Fruit fly (Drosophila melanogaster): Measurements from ENCODE around the gene CG4950.

CG4950 gene

dm6 chr3L:16269092-16269491 lies 1.1 kb upstream of the CG4950 start, which contains the start of gene CG13068:
CG13068 (plus strand) TSS chr3L:16269392.
- TF ChIP-seq EcR (GFP tag; optimal IDR thresholded peaks at IDR 0.05), result no peak
- no peak for TF ChIP-seq Ets98B (GFP tag; IDR thresholded peaks at IDR 0.05)
- no peak for TF ChIP-seq rn (GFP tag; IDR thresholded peaks at IDR 0.05)
- TF ChIP-seq CG8301 (tag; optimal IDR thresholded peaks at IDR 0.05), result no peak
- TF ChIP-seq CG12605 (GFP tag; IDR thresholded peaks at IDR 0.05), result no peak
- no peak for TF ChIP-seq CG4496 (GFP tag; IDR thresholded peaks at IDR 0.05)
- TF ChIP-seq fd96Ca (GFP tag; IDR thresholded peaks at IDR 0.05), result no peak
- TF ChIP-seq CG14655 (GFP tag; optimal IDR thresholded peaks at IDR 0.05), result no peak
- TF ChIP-seq CG13204 (GFP tag; optimal IDR thresholded peaks at IDR 0.05), result no peak
- TF ChIP-seq Snoo (tag; optimal IDR thresholded peaks at IDR 0.05), result no peak
- TF ChIP-seq CG17806 (tag; optimal IDR thresholded peaks at IDR 0.05), result no peak
- no peak for TF ChIP-seq CG32121 (GFP tag; IDR thresholded peaks at IDR 0.05)

DNA sequence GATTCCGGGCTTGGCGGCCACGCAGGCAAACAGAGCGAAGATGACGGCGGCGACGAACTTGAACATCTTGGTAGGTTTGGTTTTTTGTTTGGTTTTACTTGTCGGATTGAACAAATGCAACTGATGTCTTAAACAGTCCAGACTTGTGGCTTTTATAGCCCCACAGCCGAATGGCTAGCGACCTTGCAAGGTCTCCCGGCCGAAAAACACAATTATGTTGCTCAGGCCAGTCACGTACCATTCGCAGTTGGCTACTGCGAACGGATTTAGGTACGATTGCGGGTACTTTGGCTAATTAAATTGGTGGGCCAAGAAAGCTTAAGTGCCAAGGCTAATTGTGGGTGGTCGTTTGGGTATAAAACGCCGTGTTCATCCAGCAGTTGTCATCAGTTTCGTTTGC lies 3.0 kb downstream of the CG4950 start, which contains the start of the genes CG13051 and CG13069:
Gene CG13051, minus strand, starts transcription at position 101 of the 400 bp plus-strand sequence.
Gene CG13069, plus strand, starts transcription at position 386 of the 400 bp plus-strand sequence.
- TF ChIP-seq gl (tag; optimal IDR thresholded peaks at IDR 0.05) (no peak), Ets98B (GFP tag; IDR thresholded peaks at IDR 0.05) (no peak), CG14655 (GFP tag; optimal IDR thresholded peaks at IDR 0.05) (no peak), CG10348 (GFP tag; IDR thresholded peaks at IDR 0.05) (no peak), CG17806 (tag; optimal IDR thresholded peaks at IDR 0.05) (no peak), CG13204 (GFP tag; optimal IDR thresholded peaks at IDR 0.05) (no peak), Pif1A (GFP tag; optimal IDR thresholded peaks at IDR 0.05) (no peak), Pif1B (GFP tag; optimal IDR thresholded peaks at IDR 0.05) (no peak)

DNA sequence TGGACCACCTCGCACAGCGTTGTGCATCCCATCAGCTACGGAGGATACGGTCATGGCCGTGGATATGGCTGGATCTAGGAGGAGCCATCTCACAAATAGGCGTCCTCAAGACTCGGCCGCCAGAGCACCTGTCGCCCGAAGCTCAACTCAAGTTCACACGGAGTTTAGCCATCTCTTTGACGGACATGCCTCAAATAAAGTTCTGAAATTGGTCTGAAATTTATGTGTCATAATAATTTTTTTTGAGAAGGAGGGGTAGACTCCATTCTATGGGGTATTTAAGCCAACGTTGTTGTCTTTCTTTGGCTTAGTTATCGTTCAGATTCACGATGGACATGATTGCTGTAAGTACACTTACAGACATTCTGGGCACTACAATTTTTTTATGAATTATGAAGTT lies 4.9 kb downstream of the CG4950 start, which contains the start of gene CG13070:
Gene CG13070, plus strand, starts transcription at position 301 of the 400 bp plus-strand sequence.
- TF ChIP-seq D1 (tag; optimal IDR thresholded peaks at IDR 0.05) (no peak), CG9948 (tag; optimal IDR thresholded peaks at IDR 0.05) (no peak), Snoo (tag; optimal IDR thresholded peaks at IDR 0.05) (no peak), CG14655 (GFP tag; optimal IDR thresholded peaks at IDR 0.05) (no peak), CG4496 (GFP tag; IDR thresholded peaks at IDR 0.05) (no peak)

DNA sequence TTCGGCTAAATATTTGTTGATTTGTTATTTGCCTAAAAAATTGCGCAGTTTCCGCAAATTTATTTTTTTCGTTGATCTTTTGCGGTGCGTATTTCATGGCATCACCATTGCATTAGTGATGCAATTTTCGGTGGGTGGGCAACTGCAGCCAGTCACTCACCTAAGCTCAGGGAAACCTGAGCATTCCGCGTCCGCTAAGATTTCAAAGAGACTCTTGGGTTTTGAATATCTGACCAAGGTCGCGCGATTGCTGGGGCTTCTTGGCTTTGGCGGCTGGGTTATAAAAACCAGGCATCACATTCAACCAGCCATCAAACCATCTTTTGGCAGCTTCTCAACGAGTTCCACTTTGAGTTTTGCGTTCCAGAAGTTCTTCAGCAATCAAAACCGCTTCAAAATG lies 5.5 kb downstream of the CG4950 start, which contains the start of gene CG13071:
Gene CG13071, plus strand, starts transcription at position 301 of the 400 bp plus-strand sequence.
- TF ChIP-seq CG17806 (tag; optimal IDR thresholded peaks at IDR 0.05) (no peak), Snoo (tag; optimal IDR thresholded peaks at IDR 0.05) (no peak)

DNA sequence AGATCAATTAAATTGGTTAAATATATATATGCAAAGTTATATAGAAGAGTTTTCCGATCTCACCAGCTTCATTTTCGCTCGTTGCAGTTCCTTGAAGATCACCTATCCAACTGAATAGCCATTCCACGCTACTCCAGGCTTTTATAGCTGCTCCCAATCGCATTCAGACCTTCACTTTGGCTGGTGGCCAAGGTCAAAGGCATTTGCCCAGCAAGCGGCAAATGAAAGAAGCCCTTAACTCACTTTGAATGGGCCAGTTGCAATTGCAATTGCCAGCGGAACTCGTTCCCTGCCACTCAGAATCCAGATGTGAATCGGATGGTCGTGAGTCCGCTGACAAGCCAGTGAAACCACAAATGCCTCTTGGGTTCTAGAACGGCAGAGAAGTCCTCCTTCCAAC lies 6.5 kb downstream of the CG4950 start, which contains the start of gene CG34247:
Gene CG34247, minus strand, starts transcription at position 101 of the 400 bp plus-strand sequence.
- TF ChIP-seq EcR (GFP tag; optimal IDR thresholded peaks at IDR 0.05) (peak; percentile 15), Ets98B (GFP tag; IDR thresholded peaks at IDR 0.05) (no peak)

DNA sequence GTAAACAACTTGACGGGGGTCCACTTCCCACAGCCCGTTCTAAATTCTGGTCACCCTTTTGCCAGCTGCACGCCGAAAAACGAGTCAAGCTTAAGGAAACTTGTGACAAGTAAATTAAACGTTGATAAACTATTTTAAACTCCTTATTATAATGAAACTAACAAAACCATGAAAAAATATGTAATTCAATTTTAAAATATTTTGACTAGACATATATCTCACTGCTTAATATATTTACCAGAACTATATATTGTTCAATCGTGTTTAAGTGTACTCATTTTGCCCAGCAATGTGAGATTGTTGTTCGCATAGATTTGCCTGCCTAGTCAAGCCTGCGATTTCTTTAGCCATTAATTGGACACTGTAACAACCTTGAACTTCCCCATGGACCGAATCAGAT lies 8.4 kb downstream of the CG4950 start, which contains the start of gene CG13053:
Gene CG13053, minus strand, starts transcription at position 171 of the 400 bp plus-strand sequence.
- TF ChIP-seq CG15710 (tag; optimal IDR thresholded peaks at IDR 0.05) (peak; percentile 76), CG4496 (GFP tag; IDR thresholded peaks at IDR 0.05) (no peak), CG13204 (GFP tag; optimal IDR thresholded peaks at IDR 0.05) (peak; percentile 31), Snoo (tag; optimal IDR thresholded peaks at IDR 0.05) (no peak), D1 (tag; optimal IDR thresholded peaks at IDR 0.05) (peak; percentile 5), CG32121 (GFP tag; IDR thresholded peaks at IDR 0.05) (no peak), CG9948 (tag; optimal IDR thresholded peaks at IDR 0.05) (peak; percentile 79), Pif1B (GFP tag; optimal IDR thresholded peaks at IDR 0.05) (peak; percentile 50), CG8301 (tag; optimal IDR thresholded peaks at IDR 0.05) (no peak), CG17806 (tag; optimal IDR thresholded peaks at IDR 0.05) (peak; percentile 84), Ets98B (GFP tag; IDR thresholded peaks at IDR 0.05) (no peak), rn (GFP tag; IDR thresholded peaks at IDR 0.05) (no peak), EcR (GFP tag; optimal IDR thresholded peaks at IDR 0.05) (peak; percentile 82), CG10348 (GFP tag; IDR thresholded peaks at IDR 0.05) (no peak), Pif1A (GFP tag; optimal IDR thresholded peaks at IDR 0.05) (peak; percentile 27), CG34367 (tag; optimal IDR thresholded peaks at IDR 0.05) (peak; percentile 70), CG12605 (GFP tag; IDR thresholded peaks at IDR 0.05) (no peak), gl (tag; optimal IDR thresholded peaks at IDR 0.05) (peak; percentile 41), fd96Ca (GFP tag; IDR thresholded peaks at IDR 0.05) (no peak), CG8159 (tag; optimal IDR thresholded peaks at IDR 0.05) (peak; percentile 82), CG14655 (GFP tag; optimal IDR thresholded peaks at IDR 0.05) (peak; percentile 57)

dm6 chr3L:16257118-16257627 lies 10.8 kb downstream of the CG4950 start, which contains the start of gene CG13054:
CG13054 (minus strand) TSS chr3L:16257191.
- TF ChIP-seq CG12605 (GFP tag; IDR thresholded peaks at IDR 0.05) (peak; percentile 65; the same call in 1 of the 2 replicates), CG13204 (GFP tag; optimal IDR thresholded peaks at IDR 0.05) (no peak), CG4496 (GFP tag; IDR thresholded peaks at IDR 0.05) (0 out of 3 replicates have a peak, but pooled peaks have one; percentile 48), CG8301 (tag; optimal IDR thresholded peaks at IDR 0.05) (no peak), CG8159 (tag; optimal IDR thresholded peaks at IDR 0.05) (no peak)
